Worm (Caenorhabditis elegans) whole organism, L4 larva: ENCODE data around the gene ZK643.5.

ENCODE experiments used
- F10B5.3 ChIP-seq: sonication (generic microtip); optimal IDR thresholded peaks from 2 replicates; lab custom pipeline; 2016; ENCODE audit warnings: mild to moderate bottlenecking, missing genetic modification characterization, missing compliant biosample characterization
- F26F4.8 ChIP-seq: fragments of 200-800 bp; sonication (Bioruptor generic); conservative IDR thresholded peaks from 2 replicates; pipeline ENCODE4 v1.3.6; 2022; ENCODE audit warnings: missing genetic modification characterization, missing compliant biosample characterization
- F37D6.2 ChIP-seq: sonication (generic microtip); optimal IDR thresholded peaks from 2 replicates; lab custom pipeline; 2016; ENCODE audit warnings: mild to moderate bottlenecking, missing genetic modification characterization, missing compliant biosample characterization
- Y105C5A.15 ChIP-seq: fragments of 200-800 bp; sonication (Bioruptor generic); IDR thresholded peaks from 2 replicates; pipeline ENCODE4 v1.3.6; 2022; ENCODE audit warnings: missing genetic modification characterization, missing compliant biosample characterization
- Y48G9A.11 ChIP-seq: fragments of 200-800 bp; sonication (Bioruptor generic); IDR thresholded peaks from 2 replicates; pipeline ENCODE4 v1.3.6; 2022; ENCODE audit warnings: missing genetic modification reagents, missing genetic modification characterization, missing compliant biosample characterization
- Y5F2A.4 ChIP-seq: fragments of 200-800 bp; sonication (Bioruptor generic); optimal IDR thresholded peaks from 2 replicates; lab custom pipeline; 2018; ENCODE audit warnings: mild to moderate bottlenecking, missing genetic modification characterization, missing compliant biosample characterization
- ZK546.5 ChIP-seq, 2 experiments: sonication (generic microtip); optimal IDR thresholded peaks; 2 replicates each; lab custom pipeline; 2017; ENCODE audit warnings: missing biosample characterization in 2 of 2, missing genetic modification characterization in 2 of 2
- aha-1 ChIP-seq: fragments of 150-350 bp; peaks from one replicate; lab custom pipeline; 2014; ENCODE audit warnings: missing biosample characterization, missing genetic modification characterization
- ama-1 ChIP-seq: fragments of 150-350 bp; optimal IDR thresholded peaks from 2 replicates; lab custom pipeline; 2014; ENCODE audit warnings: inconsistent platforms, mixed read lengths
- arid-1 ChIP-seq: fragments of 200-800 bp; sonication (Bioruptor generic); conservative IDR thresholded peaks from 2 replicates; pipeline ENCODE4 v1.3.6; 2022; ENCODE audit warnings: missing genetic modification reagents, missing genetic modification characterization, missing compliant biosample characterization
- ces-1 ChIP-seq: fragments of 150-350 bp; sonication (generic microtip); optimal IDR thresholded peaks from 4 replicates; lab custom pipeline; 2014; ENCODE audit warnings: missing biosample characterization, missing genetic modification reagents, missing genetic modification characterization
- daf-16 ChIP-seq, 3 experiments: sonication (generic microtip); optimal IDR thresholded peaks; 2 replicates each; lab custom pipeline; 2016 to 2017; ENCODE audit warnings: missing genetic modification characterization in 3 of 3, missing genetic modification reagents in 3 of 3, mild to moderate bottlenecking in 2 of 3, missing compliant biosample characterization in 2 of 3, missing biosample characterization in 1 of 3, moderate library complexity in 1 of 3
- daf-8 ChIP-seq: fragments of 200-800 bp; sonication (Bioruptor generic); IDR thresholded peaks from 2 replicates; pipeline ENCODE4 v1.3.6; 2022; ENCODE audit warnings: missing genetic modification characterization, missing compliant biosample characterization
- dve-1 ChIP-seq: sonication (generic microtip); optimal IDR thresholded peaks from 2 replicates; lab custom pipeline; 2017; ENCODE audit warnings: antibody characterized with exemption, mild to moderate bottlenecking, missing genetic modification characterization, missing compliant biosample characterization; ENCODE audit not compliant: insufficient read depth
- egl-27 ChIP-seq: sonication (generic microtip); optimal IDR thresholded peaks from 3 replicates; lab custom pipeline; 2017; ENCODE audit warnings: missing biosample characterization, missing genetic modification reagents, missing genetic modification characterization
- egl-43 ChIP-seq: fragments of 200-800 bp; sonication (Bioruptor generic); IDR thresholded peaks from 2 replicates; pipeline ENCODE4 v1.3.6; 2022; ENCODE audit warnings: missing genetic modification reagents, missing genetic modification characterization, missing compliant biosample characterization
- fkh-10 ChIP-seq: fragments of 150-350 bp; optimal IDR thresholded peaks from 2 replicates; lab custom pipeline; 2014; ENCODE audit warnings: missing biosample characterization, missing genetic modification reagents, missing genetic modification characterization
- fos-1 ChIP-seq: fragments of 150-350 bp; optimal IDR thresholded peaks from 2 replicates; lab custom pipeline; 2014; ENCODE audit warnings: missing biosample characterization, missing genetic modification characterization
- gei-8 ChIP-seq: fragments of 200-800 bp; sonication (Bioruptor generic); optimal IDR thresholded peaks from 2 replicates; lab custom pipeline; 2018; ENCODE audit warnings: mild to moderate bottlenecking, missing genetic modification characterization, missing compliant biosample characterization
- hif-1 ChIP-seq, 2 experiments: sonication (generic microtip); optimal IDR thresholded peaks; 2 replicates each; lab custom pipeline; 2016 to 2017; ENCODE audit warnings: missing compliant biosample characterization in 2 of 2, missing genetic modification characterization in 2 of 2, missing genetic modification reagents in 2 of 2, missing genotype in 2 of 2, mild to moderate bottlenecking in 1 of 2
- hlh-11 ChIP-seq: fragments of 200-800 bp; sonication (Bioruptor generic); optimal IDR thresholded peaks from 2 replicates; lab custom pipeline; 2018; ENCODE audit warnings: mild to moderate bottlenecking, missing genetic modification characterization, missing compliant biosample characterization
- hmg-1.1 ChIP-seq: fragments of 200-800 bp; sonication (Bioruptor generic); IDR thresholded peaks from 2 replicates; pipeline ENCODE4 v1.3.6; 2022; ENCODE audit warnings: missing genetic modification reagents, missing genetic modification characterization, missing compliant biosample characterization
- jun-1 ChIP-seq: fragments of 150-350 bp; optimal IDR thresholded peaks from 2 replicates; lab custom pipeline; 2014; ENCODE audit warnings: missing biosample characterization, missing genetic modification reagents, missing genetic modification characterization
- lin-1 ChIP-seq: fragments of 200-800 bp; sonication (Bioruptor generic); IDR thresholded peaks from 2 replicates; pipeline ENCODE4 v1.3.6; 2022; ENCODE audit warnings: missing genetic modification reagents, missing genetic modification characterization, missing compliant biosample characterization
- lin-29 ChIP-seq: fragments of 200-800 bp; sonication (Bioruptor generic); IDR thresholded peaks from 2 replicates; pipeline ENCODE4 v1.3.6; 2022; ENCODE audit warnings: missing genetic modification reagents, missing genetic modification characterization, missing compliant biosample characterization
- lin-38 ChIP-seq: fragments of 200-800 bp; sonication (Bioruptor generic); IDR thresholded peaks from 2 replicates; pipeline ENCODE4 v1.3.6; 2022; ENCODE audit warnings: missing genetic modification reagents, missing genetic modification characterization, missing compliant biosample characterization
- lin-39 ChIP-seq: fragments of 150-350 bp; optimal IDR thresholded peaks from 2 replicates; lab custom pipeline; 2014; ENCODE audit warnings: missing biosample characterization, missing genetic modification reagents, missing genetic modification characterization
- lsy-2 ChIP-seq, 2 experiments: fragments of 150-350 bp in 1 of 2; sonication (generic microtip) in 1 of 2; optimal IDR thresholded peaks; 2 replicates each; lab custom pipeline; 2014 to 2017; ENCODE audit warnings: missing biosample characterization in 2 of 2, missing genetic modification characterization in 2 of 2
- mdl-1 ChIP-seq, 2 experiments: fragments of 150-350 bp in 1 of 2; sonication (generic microtip) in 1 of 2; optimal IDR thresholded peaks; 2 replicates each; lab custom pipeline; 2014 to 2017; ENCODE audit warnings: missing biosample characterization in 2 of 2, missing genetic modification characterization in 2 of 2
- mxl-3 ChIP-seq: fragments of 200-800 bp; sonication (Bioruptor generic); optimal IDR thresholded peaks from 2 replicates; lab custom pipeline; 2018; ENCODE audit warnings: mild to moderate bottlenecking, missing genetic modification characterization, missing compliant biosample characterization
- nhr-10 ChIP-seq: fragments of 150-350 bp; optimal IDR thresholded peaks from 2 replicates; lab custom pipeline; 2014; ENCODE audit warnings: missing biosample characterization, missing genetic modification characterization
- nhr-11 ChIP-seq: fragments of 150-350 bp; optimal IDR thresholded peaks from 2 replicates; lab custom pipeline; 2014; ENCODE audit warnings: missing biosample characterization, missing genetic modification characterization
- nhr-237 ChIP-seq: sonication (generic microtip); optimal IDR thresholded peaks from 2 replicates; lab custom pipeline; 2017; ENCODE audit warnings: missing biosample characterization, missing genetic modification characterization
- nhr-28 ChIP-seq: fragments of 150-350 bp; optimal IDR thresholded peaks from 2 replicates; lab custom pipeline; 2014; ENCODE audit warnings: missing biosample characterization, missing genetic modification characterization
- nhr-42 ChIP-seq: fragments of 200-800 bp; sonication (Bioruptor generic); IDR thresholded peaks from 2 replicates; pipeline ENCODE4 v1.3.6; 2022; ENCODE audit warnings: missing genetic modification characterization, missing compliant biosample characterization
- nhr-48 ChIP-seq: sonication (generic microtip); optimal IDR thresholded peaks from 2 replicates; lab custom pipeline; 2016; ENCODE audit warnings: mild to moderate bottlenecking, missing genetic modification characterization, missing compliant biosample characterization
- nhr-6 ChIP-seq: fragments of 150-350 bp; optimal IDR thresholded peaks from 2 replicates; lab custom pipeline; 2014; ENCODE audit warnings: missing biosample characterization, missing genetic modification characterization
- nhr-77 ChIP-seq: fragments of 150-350 bp; optimal IDR thresholded peaks from 2 replicates; lab custom pipeline; 2014; ENCODE audit warnings: missing biosample characterization, missing genetic modification characterization
- skn-1 ChIP-seq: fragments of 150-350 bp; optimal IDR thresholded peaks from 2 replicates; lab custom pipeline; 2014; ENCODE audit warnings: missing biosample characterization, missing genetic modification characterization
- snpc-1.2 ChIP-seq: fragments of 200-800 bp; sonication (Bioruptor generic); IDR thresholded peaks from 2 replicates; pipeline ENCODE4 v1.3.6; 2022; ENCODE audit warnings: missing genetic modification reagents, missing genetic modification characterization, missing compliant biosample characterization
- snpc-4 ChIP-seq: fragments of 150-350 bp; optimal IDR thresholded peaks from 2 replicates; lab custom pipeline; 2014; ENCODE audit warnings: missing biosample characterization, missing genetic modification characterization
- spr-1 ChIP-seq: sonication (generic microtip); optimal IDR thresholded peaks from 2 replicates; lab custom pipeline; 2016; ENCODE audit warnings: mild to moderate bottlenecking, missing genetic modification characterization, missing compliant biosample characterization
- spr-3 ChIP-seq: fragments of 200-800 bp; sonication (Bioruptor generic); optimal IDR thresholded peaks from 2 replicates; lab custom pipeline; 2018; ENCODE audit warnings: mild to moderate bottlenecking, missing genetic modification characterization, missing compliant biosample characterization
- unc-62 ChIP-seq, 3 experiments: fragments of 150-350 bp in 1 of 3; sonication (generic microtip); optimal IDR thresholded peaks in 2 of 3; peaks in 1 of 3; 1 replicate in 1 of 3; 2 replicates in 2 of 3; lab custom pipeline; 2014 to 2017; ENCODE audit warnings: missing biosample characterization in 3 of 3, missing genetic modification characterization in 3 of 3, missing genetic modification reagents in 3 of 3, missing genotype in 1 of 3
- vab-7 ChIP-seq: fragments of 200-800 bp; sonication (Bioruptor generic); IDR thresholded peaks from 2 replicates; pipeline ENCODE4 v1.3.6; 2022; ENCODE audit warnings: missing genetic modification reagents, missing genetic modification characterization, missing compliant biosample characterization
- zag-1 ChIP-seq: fragments of 150-350 bp; optimal IDR thresholded peaks from 2 replicates; lab custom pipeline; 2014; ENCODE audit warnings: missing biosample characterization, missing genetic modification characterization
- zfp-3 ChIP-seq: fragments of 200-800 bp; sonication (Bioruptor generic); conservative IDR thresholded peaks from 2 replicates; pipeline ENCODE4 v1.3.6; 2022; ENCODE audit warnings: missing genetic modification reagents, missing genetic modification characterization, missing compliant biosample characterization
- zip-11 ChIP-seq: fragments of 200-800 bp; sonication (Bioruptor generic); IDR thresholded peaks from 2 replicates; pipeline ENCODE4 v1.3.6; 2022; ENCODE audit warnings: missing genetic modification characterization, missing compliant biosample characterization

Gene ZK643.5

ce11 chrIII:8985461-8985860, 29.5 kb upstream of the ZK643.5 start:
- TF ChIP-seq ces-1: no peak
- TF ChIP-seq spr-1 (tag; lab: Kevin White, UChicago): no peak
- no peak for TF ChIP-seq fos-1 (tag; lab: Kevin White, UChicago)
- TF ChIP-seq nhr-48 (tag; lab: Kevin White, UChicago): no peak
- TF ChIP-seq nhr-28 (tag; lab: Kevin White, UChicago): no peak
- TF ChIP-seq hlh-11 (tag; lab: Kevin White, UChicago): no peak
- TF ChIP-seq skn-1 (tag; lab: Kevin White, UChicago): no peak
- no peak for TF ChIP-seq daf-8
- TF ChIP-seq nhr-11: no peak
- TF ChIP-seq F10B5.3: no peak
- TF ChIP-seq hif-1 (tag; optimal IDR thresholded peaks at IDR 0.05; lab: Kevin White, UChicago): no peak
- no peak for TF ChIP-seq F37D6.2 (tag; lab: Kevin White, UChicago)
- no peak for TF ChIP-seq zfp-3 (GFP tag; lab: Robert Waterston, UW)
- TF ChIP-seq nhr-237: no peak
- no peak for TF ChIP-seq daf-16 (GFP tag; optimal IDR thresholded peaks at IDR 0.05; lab: Kevin White, UChicago)
- TF ChIP-seq daf-16 (tag; optimal IDR thresholded peaks at IDR 0.05; lab: Kevin White, UChicago): no peak
- TF ChIP-seq nhr-77 (tag; lab: Kevin White, UChicago): no peak
- no peak for TF ChIP-seq snpc-1.2 (GFP tag; lab: Robert Waterston, UW)
- TF ChIP-seq F26F4.8 (GFP tag; lab: Robert Waterston, UW): no peak

- TF ChIP-seq nhr-77 (tag; lab: Kevin White, UChicago) (peak; percentile 19), aha-1 (peak; percentile 98), F26F4.8 (GFP tag; lab: Robert Waterston, UW) (no peak), spr-3 (no peak), skn-1 (tag; lab: Kevin White, UChicago) (no peak), mxl-3 (GFP tag; lab: Kevin White, UChicago) (peak; percentile 44), nhr-28 (tag; lab: Kevin White, UChicago) (peak; percentile 46), gei-8 (GFP tag; lab: Kevin White, UChicago) (no peak), lin-1 (GFP tag; lab: Robert Waterston, UW) (0 out of 2 replicates have a peak, but pooled peaks have one; percentile 21), hmg-1.1 (GFP tag; lab: Robert Waterston, UW) (peak; percentile 62), ZK546.5 (tag; optimal IDR thresholded peaks at IDR 0.05; lab: Kevin White, UChicago) (no peak), egl-27 (no peak), F37D6.2 (tag; lab: Kevin White, UChicago) (peak; percentile 1), zip-11 (no peak), vab-7 (GFP tag; lab: Robert Waterston, UW) (0 out of 2 replicates have a peak, but pooled peaks have one; percentile 15), Y5F2A.4 (no peak), nhr-6 (tag; lab: Kevin White, UChicago) (no peak), unc-62 (GFP tag; optimal IDR thresholded peaks at IDR 0.05 in 1 of 2; lab: Kevin White, UChicago) (peak in 1 of 2 experiments; percentile 92), unc-62 (tag; optimal IDR thresholded peaks at IDR 0.05; lab: Kevin White, UChicago) (no peak), dve-1 (peak; percentile 34), lin-39 (no peak), fkh-10 (GFP tag; lab: Kevin White, UChicago) (peak; percentile 76), lsy-2 (tag; optimal IDR thresholded peaks at IDR 0.05; lab: Kevin White, UChicago) (peak; percentile 35 to 83), Y105C5A.15 (no peak), spr-1 (tag; lab: Kevin White, UChicago) (no peak), fos-1 (tag; lab: Kevin White, UChicago) (no peak), egl-43 (no peak), nhr-42 (GFP tag; lab: Robert Waterston, UW) (no peak), Y48G9A.11 (no peak), snpc-4 (tag; lab: Kevin White, UChicago) (no peak), arid-1 (GFP tag; lab: Robert Waterston, UW) (peak; percentile 52; the same call in 1 of the 2 replicates), lin-29 (GFP tag; lab: Robert Waterston, UW) (peak; percentile 40; the same call in 1 of the 2 replicates), ces-1 (peak; percentile 15), ama-1 (no peak), mdl-1 (tag; optimal IDR thresholded peaks at IDR 0.05; lab: Kevin White, UChicago) (peak in 1 of 2 experiments; percentile 49), zag-1 (tag; lab: Kevin White, UChicago) (no peak), nhr-10 (no peak), jun-1 (tag; lab: Kevin White, UChicago) (no peak), lin-38 (GFP tag; lab: Robert Waterston, UW) (peak; percentile 15; the same call in 1 of the 2 replicates), nhr-237 (no peak), daf-8 (no peak)
Observed at ce11 chrIII:8984960-8985359, 29.0 kb upstream of the ZK643.5 start.
